Worm (Caenorhabditis elegans) whole organism, L4/young adult: ENCODE results near the gene F54B11.8.

Experiments
- W03F9.2 ChIP-seq: fragments of 150-350 bp; optimal IDR thresholded peaks from 2 replicates; lab custom pipeline; 2014; ENCODE audit warnings: missing biosample characterization, missing genetic modification characterization
- dao-5 ChIP-seq: sonication (generic microtip); optimal IDR thresholded peaks from 2 replicates; lab custom pipeline; 2016; ENCODE audit warnings: missing genotype, missing genetic modification characterization, moderate library complexity, missing compliant biosample characterization
- him-1 ChIP-seq: sonication (generic microtip); optimal IDR thresholded peaks from 2 replicates; lab custom pipeline; 2016; ENCODE audit warnings: missing genotype, missing genetic modification reagents, missing genetic modification characterization, missing compliant biosample characterization

DNA sequence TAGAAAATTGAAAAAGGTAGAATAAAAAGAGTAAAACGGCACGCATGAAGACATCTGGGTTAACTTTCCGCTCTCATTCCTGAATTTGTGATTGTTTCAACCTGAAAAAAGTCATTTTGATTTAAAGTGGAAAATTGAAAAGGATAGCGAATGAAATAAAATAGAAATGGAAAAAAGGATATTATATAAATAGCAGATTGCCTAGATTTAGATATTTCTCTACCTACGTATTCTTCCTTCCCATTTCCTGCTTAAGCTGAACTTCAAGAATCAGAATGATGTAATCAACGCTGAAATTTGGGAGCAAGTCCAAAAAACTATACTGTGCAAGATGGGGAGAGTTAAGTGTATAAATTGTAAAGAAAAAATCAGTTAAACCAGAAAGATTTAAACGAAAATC lies 33.9 kb downstream of the F54B11.8 start, which contains the start of gene R01E6.7:
- TF ChIP-seq him-1 (tag; lab: Kevin White, UChicago) (no peak), dao-5 (tag; lab: Kevin White, UChicago) (no peak), W03F9.2 (tag; lab: Kevin White, UChicago) (no peak)
